Fruit fly (Drosophila melanogaster) Kc167 (cell line): ENCODE results near the gene Atat.

Experiments used
- psq ChIP-seq: fragments of >200 bp; optimal IDR thresholded peaks from 2 replicates; lab custom pipeline; 2017; ENCODE audit warnings: missing external identifiers
- ttk ChIP-seq: sonication (Bioruptor generic); optimal IDR thresholded peaks from 2 replicates; lab custom pipeline; 2017; ENCODE audit warnings: missing external identifiers

dm6 chr3L:9430608-9430952, 4.0 kb upstream of the Atat start:
- TF ChIP-seq ttk (lab: Kevin White, UChicago) (no peak), psq (lab: Kevin White, UChicago) (no peak)
